Worm (Caenorhabditis elegans): ENCODE data around the gene txt-3.

txt-3 gene

DNA sequence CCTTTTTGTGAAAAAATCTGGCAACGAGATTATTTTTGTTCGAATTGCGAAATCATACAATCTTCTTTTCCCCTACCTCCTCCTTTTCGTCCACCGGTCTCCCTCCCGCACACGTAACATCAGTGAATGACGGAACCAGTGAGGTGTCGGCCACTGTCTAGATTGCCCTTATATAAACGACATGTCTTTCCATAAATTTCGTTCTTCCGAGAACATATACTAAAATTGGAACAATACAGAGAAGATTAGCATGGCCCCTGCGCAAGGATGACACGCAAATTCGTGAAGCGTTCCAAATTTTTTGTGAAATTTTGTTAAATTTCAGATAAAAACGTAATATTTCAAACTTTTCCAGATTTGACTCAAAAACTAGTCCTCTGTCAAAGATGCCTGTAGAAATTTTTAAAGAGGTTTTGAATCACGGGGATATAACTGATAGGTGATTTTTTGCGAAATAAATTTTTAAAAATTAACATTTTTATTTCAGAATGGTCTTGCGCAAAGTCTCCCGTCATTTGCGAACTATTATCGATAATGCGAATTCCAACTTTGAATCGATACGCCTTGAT lies 32.9 kb upstream of the txt-3 start (continued):
- TF ChIP-seq F26F4.8 (GFP tag; conservative IDR thresholded peaks at IDR 0.05) (peak; percentile 89), ama-1 (optimal IDR thresholded peaks at IDR 0.05) (no peak), nhr-42 (GFP tag; IDR thresholded peaks at IDR 0.05) (no peak), mdt-29 (GFP tag; IDR thresholded peaks at IDR 0.05) (peak; percentile 77), F37D6.2 (tag; optimal IDR thresholded peaks at IDR 0.05) (no peak), unc-130 (GFP tag; optimal IDR thresholded peaks at IDR 0.05) (no peak), nhr-11 (tag; optimal IDR thresholded peaks at IDR 0.05) (no peak), unc-39 (tag; optimal IDR thresholded peaks at IDR 0.05) (no peak), ceh-44 (GFP tag; IDR thresholded peaks at IDR 0.05) (peak; percentile 9; the same call in 1 of the 2 replicates), nhr-237 (tag; optimal IDR thresholded peaks at IDR 0.05) (no peak), rbr-2 (tag; optimal IDR thresholded peaks at IDR 0.05) (no peak), mdl-1 (tag; optimal IDR thresholded peaks at IDR 0.05) (no peak), zag-1 (tag; optimal IDR thresholded peaks at IDR 0.05) (no peak), vab-7 (GFP tag; IDR thresholded peaks at IDR 0.05) (no peak), cey-2 (tag; optimal IDR thresholded peaks at IDR 0.05; ENCODE audit: borderline replicate concordance, insufficient read depth) (no peak), lin-38 (GFP tag; IDR thresholded peaks at IDR 0.05) (no peak; the same call in 1 of the 2 replicates), hlh-30 (tag; optimal IDR thresholded peaks at IDR 0.05; ENCODE audit: insufficient read depth) (peak; percentile 25), zfp-3 (GFP tag; conservative IDR thresholded peaks at IDR 0.05) (no peak), T20F7.1 (GFP tag; optimal IDR thresholded peaks at IDR 0.05) (no peak), nhr-10 (tag; optimal IDR thresholded peaks at IDR 0.05) (no peak), ceh-32 (tag; optimal IDR thresholded peaks at IDR 0.05; ENCODE audit: poor library complexity) (no peak), ceh-82 (tag; optimal IDR thresholded peaks at IDR 0.05) (no peak), arid-1 (GFP tag; conservative IDR thresholded peaks at IDR 0.05) (no peak), gei-8 (GFP tag; optimal IDR thresholded peaks at IDR 0.05) (no peak), ces-1 (GFP tag; optimal IDR thresholded peaks at IDR 0.05) (no peak), lin-13 (GFP tag; optimal IDR thresholded peaks at IDR 0.05) (no peak), nhr-25 (tag; optimal IDR thresholded peaks at IDR 0.05; ENCODE audit: borderline replicate concordance, insufficient read depth) (no peak), Y5F2A.4 (GFP tag; optimal IDR thresholded peaks at IDR 0.05) (no peak), pqm-1 (tag; optimal IDR thresholded peaks at IDR 0.05) (no peak), aha-1 (tag) (peak; percentile 61), tag-97 (GFP tag; IDR thresholded peaks at IDR 0.05) (no peak), attf-4 (tag; optimal IDR thresholded peaks at IDR 0.05) (no peak), daf-8 (GFP tag; IDR thresholded peaks at IDR 0.05) (no peak), lin-1 (GFP tag; IDR thresholded peaks at IDR 0.05) (no peak), dpl-1 (GFP tag; optimal IDR thresholded peaks at IDR 0.05) (no peak), nhr-102 (tag; optimal IDR thresholded peaks at IDR 0.05) (peak; percentile 60), aly-2 (tag; optimal IDR thresholded peaks at IDR 0.05) (no peak), nhr-41 (GFP tag; IDR thresholded peaks at IDR 0.05) (no peak), madf-9 (GFP tag; conservative IDR thresholded peaks at IDR 0.05) (no peak), madf-5 (GFP tag; IDR thresholded peaks at IDR 0.05) (peak; percentile 37 to 50; a peak in 1 of 4 replicates), mxl-3 (GFP tag; optimal IDR thresholded peaks at IDR 0.05) (no peak), ztf-7 (tag; optimal IDR thresholded peaks at IDR 0.05) (peak; percentile 41), lin-15B (tag; optimal IDR thresholded peaks at IDR 0.05) (no peak), Y48G9A.11 (GFP tag; IDR thresholded peaks at IDR 0.05) (peak; percentile 74; the same call in 1 of the 2 replicates), egl-27 (tag; optimal IDR thresholded peaks at IDR 0.05) (no peak), nhr-77 (tag; optimal IDR thresholded peaks at IDR 0.05) (no peak), spr-3 (GFP tag; optimal IDR thresholded peaks at IDR 0.05) (no peak), unc-62 (GFP tag; optimal IDR thresholded peaks at IDR 0.05 in 1 of 2) (no peak), unc-62 (tag; optimal IDR thresholded peaks at IDR 0.05) (no peak), duxl-1 (tag; optimal IDR thresholded peaks at IDR 0.05; ENCODE audit: poor library complexity) (no peak), zip-2 (tag; optimal IDR thresholded peaks at IDR 0.05) (no peak), F44E2.7 (GFP tag; IDR thresholded peaks at IDR 0.05) (no peak)

All from whole organism, L4 larva.